Fruit fly (Drosophila melanogaster) whole organism, embryonic: ENCODE measurements around the gene armi.

Experiments
- Aef1 ChIP-seq: fragments of 200-800 bp; sonication (Bioruptor generic); IDR thresholded peaks from 3 replicates; pipeline ENCODE4 v1.3.6; 2022; ENCODE audit warnings: missing biosample characterization, missing genetic modification characterization
- Atf6 ChIP-seq: fragments of 200-800 bp; sonication (Bioruptor generic); IDR thresholded peaks from 2 replicates; pipeline ENCODE4 v1.3.6; 2022; ENCODE audit warnings: missing biosample characterization, missing genetic modification characterization
- BEAF-32 ChIP-seq: fragments of 200-800 bp; sonication (Bioruptor generic); optimal IDR thresholded peaks from 3 replicates; lab custom pipeline; 2017; ENCODE audit warnings: missing biosample characterization, missing genetic modification characterization, mild to moderate bottlenecking, moderate library complexity, missing genetic modification reagents
- Bteb2 ChIP-seq: fragments of 200-800 bp; sonication (Bioruptor generic); optimal IDR thresholded peaks from 2 replicates; lab custom pipeline; 2016; ENCODE audit warnings: missing biosample characterization, missing genetic modification characterization
- CG10565 ChIP-seq: fragments of 200-800 bp; sonication (Bioruptor generic); optimal IDR thresholded peaks from 3 replicates; lab custom pipeline; 2016; ENCODE audit warnings: missing biosample characterization, mild to moderate bottlenecking, missing genetic modification characterization
- CG10959 ChIP-seq: fragments of 200-800 bp; sonication (Bioruptor generic); IDR thresholded peaks from 2 replicates; pipeline ENCODE4 v1.3.6; 2022; ENCODE audit warnings: missing biosample characterization, missing genetic modification characterization
- CG11093 ChIP-seq: fragments of 200-800 bp; sonication (Bioruptor generic); IDR thresholded peaks from 3 replicates; pipeline ENCODE4 v1.3.6; 2022; ENCODE audit warnings: missing biosample characterization, missing genetic modification characterization
- CG11504 ChIP-seq: fragments of 200-800 bp; sonication (Bioruptor generic); optimal IDR thresholded peaks from 3 replicates; lab custom pipeline; 2019; ENCODE audit warnings: missing biosample characterization, mild to moderate bottlenecking, missing genetic modification characterization, moderate library complexity
- CG12391 ChIP-seq: fragments of 200-800 bp; sonication (Bioruptor generic); optimal IDR thresholded peaks from 3 replicates; lab custom pipeline; 2018; ENCODE audit warnings: missing biosample characterization, mild to moderate bottlenecking, missing genetic modification characterization, moderate library complexity
- CG14667 ChIP-seq: fragments of 200-800 bp; sonication (Bioruptor generic); IDR thresholded peaks from 2 replicates; pipeline ENCODE4 v1.3.6; 2022; ENCODE audit warnings: missing biosample characterization, missing genetic modification characterization
- CG14710 ChIP-seq: fragments of 200-800 bp; sonication (Bioruptor generic); optimal IDR thresholded peaks from 3 replicates; lab custom pipeline; 2019; ENCODE audit warnings: missing biosample characterization, mild to moderate bottlenecking, missing genetic modification characterization, moderate library complexity
- CG15073 ChIP-seq: fragments of 200-800 bp; sonication (Bioruptor generic); optimal IDR thresholded peaks from 2 replicates; lab custom pipeline; 2016; ENCODE audit warnings: missing biosample characterization, missing genetic modification characterization
- CG15479 ChIP-seq: fragments of 200-800 bp; sonication (Bioruptor generic); optimal IDR thresholded peaks from 3 replicates; lab custom pipeline; 2019; ENCODE audit warnings: missing biosample characterization, mild to moderate bottlenecking, missing genetic modification characterization, moderate library complexity
- CG15514 ChIP-seq: fragments of 200-800 bp; sonication (Bioruptor generic); optimal IDR thresholded peaks from 3 replicates; lab custom pipeline; 2017; ENCODE audit warnings: missing biosample characterization, missing genetic modification characterization, mild to moderate bottlenecking, moderate library complexity, missing genetic modification reagents
- CG16863 ChIP-seq: fragments of 200-800 bp; sonication (Bioruptor generic); optimal IDR thresholded peaks from 3 replicates; lab custom pipeline; 2016; ENCODE audit warnings: missing biosample characterization, missing genetic modification characterization
- CG18619 ChIP-seq: fragments of 200-800 bp; sonication (Bioruptor generic); optimal IDR thresholded peaks from 3 replicates; lab custom pipeline; 2017; ENCODE audit warnings: missing biosample characterization, mild to moderate bottlenecking, missing genetic modification characterization
- CG18764 ChIP-seq: fragments of 200-800 bp; sonication (Bioruptor generic); optimal IDR thresholded peaks from 3 replicates; lab custom pipeline; 2016; ENCODE audit warnings: missing biosample characterization, missing genetic modification characterization
- CG3163 ChIP-seq: fragments of 200-800 bp; sonication (Bioruptor generic); optimal IDR thresholded peaks from 3 replicates; lab custom pipeline; 2016; ENCODE audit warnings: missing biosample characterization, missing genetic modification characterization
- CG3726 ChIP-seq: fragments of 200-800 bp; sonication (Bioruptor generic); IDR thresholded peaks from 3 replicates; pipeline ENCODE4, ENCODE4 v1.3.6; 2022; ENCODE audit warnings: missing biosample characterization, missing genetic modification characterization
- CG6791 ChIP-seq: fragments of 200-800 bp; sonication (Bioruptor generic); IDR thresholded peaks from 3 replicates; pipeline ENCODE4 v1.3.6; 2022; ENCODE audit warnings: missing biosample characterization, missing genetic modification characterization; ENCODE audit not compliant: partially characterized antibody
- CG8765 ChIP-seq: fragments of 200-800 bp; sonication (Bioruptor generic); IDR thresholded peaks from 2 replicates; pipeline ENCODE4 v1.3.6; 2022; ENCODE audit warnings: missing biosample characterization, missing genetic modification characterization
- CTCF ChIP-seq: fragments of 200-800 bp; sonication (Bioruptor generic); optimal IDR thresholded peaks from 2 replicates; lab custom pipeline; 2017; ENCODE audit warnings: missing biosample characterization, mild to moderate bottlenecking, missing genetic modification characterization, moderate library complexity
- Chrac-16 ChIP-seq: fragments of 200-800 bp; sonication (Bioruptor generic); optimal IDR thresholded peaks from 3 replicates; lab custom pipeline; 2016; ENCODE audit warnings: missing biosample characterization, missing genetic modification characterization
- D19A ChIP-seq: fragments of 200-800 bp; optimal IDR thresholded peaks from 3 replicates; lab custom pipeline; 2019; ENCODE audit warnings: missing biosample characterization, mild to moderate bottlenecking, missing genetic modification characterization, moderate library complexity
- E2f1 ChIP-seq: fragments of 200-800 bp; sonication (Bioruptor generic); IDR thresholded peaks from 2 replicates; pipeline ENCODE4 v1.3.6; 2022; ENCODE audit warnings: missing biosample characterization, missing genetic modification characterization
- E2f2 ChIP-seq: fragments of 200-800 bp; sonication (Bioruptor generic); IDR thresholded peaks from 2 replicates; pipeline ENCODE4 v1.3.6; 2022; ENCODE audit warnings: missing biosample characterization, missing genetic modification characterization
- Gsc ChIP-seq: fragments of 200-800 bp; sonication (Bioruptor generic); IDR thresholded peaks from 2 replicates; pipeline ENCODE4 v1.3.6; 2022; ENCODE audit warnings: missing biosample characterization, missing genetic modification characterization
- HLHmδ ChIP-seq: fragments of 200-800 bp; sonication (Bioruptor generic); optimal IDR thresholded peaks from 2 replicates; lab custom pipeline; 2018; ENCODE audit warnings: missing biosample characterization, mild to moderate bottlenecking, missing genetic modification characterization, moderate library complexity
- Hr78 ChIP-seq, 2 experiments: fragments of 200-800 bp in 1 of 2; fragments of >200 bp in 1 of 2; sonication (Bioruptor generic) in 1 of 2; optimal IDR thresholded peaks; 2 replicates each; lab custom pipeline; 2017 to 2019; ENCODE audit warnings: missing biosample characterization in 2 of 2, missing genetic modification characterization in 2 of 2, mild to moderate bottlenecking in 1 of 2, moderate library complexity in 1 of 2
- Nf-YC ChIP-seq: fragments of 200-800 bp; optimal IDR thresholded peaks from 3 replicates; lab custom pipeline; 2019; ENCODE audit warnings: missing biosample characterization, mild to moderate bottlenecking, missing genetic modification characterization, moderate library complexity
- Spps ChIP-seq: fragments of 200-800 bp; sonication (Bioruptor generic); optimal IDR thresholded peaks from 2 replicates; lab custom pipeline; 2018; ENCODE audit warnings: missing biosample characterization, mild to moderate bottlenecking, missing genetic modification characterization
- ab ChIP-seq: fragments of 200-800 bp; sonication (Bioruptor generic); optimal IDR thresholded peaks from 2 replicates; lab custom pipeline; 2016; ENCODE audit warnings: missing biosample characterization, missing genetic modification characterization
- ac ChIP-seq: fragments of 200-800 bp; sonication (Bioruptor generic); optimal IDR thresholded peaks from 3 replicates; lab custom pipeline; 2017; ENCODE audit warnings: missing biosample characterization, mild to moderate bottlenecking, missing genetic modification characterization
- aop ChIP-seq: fragments of 200-800 bp; sonication (Bioruptor generic); IDR thresholded peaks from 2 replicates; pipeline ENCODE4 v1.3.6; 2022; ENCODE audit warnings: missing biosample characterization, missing genetic modification characterization
- bsh ChIP-seq, 2 experiments: fragments of 200-800 bp; sonication (Bioruptor generic); optimal IDR thresholded peaks; 2 replicates each; lab custom pipeline; 2017 to 2018; ENCODE audit warnings: mild to moderate bottlenecking in 2 of 2, missing biosample characterization in 2 of 2, missing genetic modification characterization in 2 of 2, moderate library complexity in 1 of 2
- crol ChIP-seq: fragments of 200-800 bp; sonication (Bioruptor generic); IDR thresholded peaks from 2 replicates; pipeline ENCODE4 v1.3.6; 2022; ENCODE audit warnings: missing biosample characterization, missing genetic modification characterization
- ftz-f1 ChIP-seq: fragments of 200-800 bp; sonication (Bioruptor generic); optimal IDR thresholded peaks from 2 replicates; lab custom pipeline; 2016; ENCODE audit warnings: missing biosample characterization, missing genetic modification characterization
- grau ChIP-seq: fragments of 200-800 bp; optimal IDR thresholded peaks from 3 replicates; lab custom pipeline; 2019; ENCODE audit warnings: missing biosample characterization, mild to moderate bottlenecking, missing genetic modification characterization, moderate library complexity
- grn ChIP-seq: fragments of 200-800 bp; sonication (Bioruptor generic); optimal IDR thresholded peaks from 3 replicates; lab custom pipeline; 2017; ENCODE audit warnings: missing biosample characterization, missing genetic modification characterization
- gro ChIP-seq: fragments of 200-800 bp; sonication (Bioruptor generic); optimal IDR thresholded peaks from 2 replicates; lab custom pipeline; 2016; ENCODE audit warnings: missing biosample characterization, missing genetic modification characterization
- kah ChIP-seq: fragments of 200-800 bp; sonication (Bioruptor generic); optimal IDR thresholded peaks from 2 replicates; lab custom pipeline; 2018; ENCODE audit warnings: missing biosample characterization, mild to moderate bottlenecking, missing genetic modification characterization
- klu ChIP-seq: fragments of 200-800 bp; sonication (Bioruptor generic); IDR thresholded peaks from 2 replicates; pipeline ENCODE4 v1.3.6; 2022; ENCODE audit warnings: missing biosample characterization, missing genetic modification characterization
- nau ChIP-seq: fragments of 200-800 bp; sonication (Bioruptor generic); optimal IDR thresholded peaks from 3 replicates; lab custom pipeline; 2017; ENCODE audit warnings: missing biosample characterization, mild to moderate bottlenecking, missing genetic modification characterization, missing genetic modification reagents
- pnt ChIP-seq: fragments of 200-800 bp; sonication (Bioruptor generic); optimal IDR thresholded peaks from 3 replicates; lab custom pipeline; 2016; ENCODE audit warnings: missing biosample characterization, missing genetic modification characterization
- prd ChIP-seq, 3 experiments: fragments of >200 bp in 2 of 3; fragments of 200-800 bp in 1 of 3; sonication (Bioruptor generic) in 1 of 3; optimal IDR thresholded peaks in 2 of 3; IDR thresholded peaks in 1 of 3; 2 replicates in 2 of 3; 3 replicates in 1 of 3; pipeline versions ENCODE4 v1.3.6 to Lab custom; 2017 to 2022; ENCODE audit warnings: missing biosample characterization in 1 of 3, missing genetic modification characterization in 1 of 3
- seq ChIP-seq: fragments of 200-800 bp; sonication (Bioruptor generic); IDR thresholded peaks from 2 replicates; pipeline ENCODE4 v1.3.6; 2022; ENCODE audit warnings: missing biosample characterization, missing genetic modification characterization
- sr ChIP-seq: fragments of 200-800 bp; sonication (Bioruptor generic); IDR thresholded peaks from 3 replicates; pipeline ENCODE4 v1.3.6; 2022; ENCODE audit warnings: missing biosample characterization, missing genetic modification characterization
- sug ChIP-seq: fragments of 200-800 bp; optimal IDR thresholded peaks from 2 replicates; lab custom pipeline; 2019; ENCODE audit warnings: missing biosample characterization, mild to moderate bottlenecking, missing genetic modification characterization, moderate library complexity
- tin ChIP-seq: fragments of 200-800 bp; sonication (Bioruptor generic); optimal IDR thresholded peaks from 3 replicates; lab custom pipeline; 2016; ENCODE audit warnings: missing biosample characterization, missing genetic modification characterization

armi gene

DNA sequence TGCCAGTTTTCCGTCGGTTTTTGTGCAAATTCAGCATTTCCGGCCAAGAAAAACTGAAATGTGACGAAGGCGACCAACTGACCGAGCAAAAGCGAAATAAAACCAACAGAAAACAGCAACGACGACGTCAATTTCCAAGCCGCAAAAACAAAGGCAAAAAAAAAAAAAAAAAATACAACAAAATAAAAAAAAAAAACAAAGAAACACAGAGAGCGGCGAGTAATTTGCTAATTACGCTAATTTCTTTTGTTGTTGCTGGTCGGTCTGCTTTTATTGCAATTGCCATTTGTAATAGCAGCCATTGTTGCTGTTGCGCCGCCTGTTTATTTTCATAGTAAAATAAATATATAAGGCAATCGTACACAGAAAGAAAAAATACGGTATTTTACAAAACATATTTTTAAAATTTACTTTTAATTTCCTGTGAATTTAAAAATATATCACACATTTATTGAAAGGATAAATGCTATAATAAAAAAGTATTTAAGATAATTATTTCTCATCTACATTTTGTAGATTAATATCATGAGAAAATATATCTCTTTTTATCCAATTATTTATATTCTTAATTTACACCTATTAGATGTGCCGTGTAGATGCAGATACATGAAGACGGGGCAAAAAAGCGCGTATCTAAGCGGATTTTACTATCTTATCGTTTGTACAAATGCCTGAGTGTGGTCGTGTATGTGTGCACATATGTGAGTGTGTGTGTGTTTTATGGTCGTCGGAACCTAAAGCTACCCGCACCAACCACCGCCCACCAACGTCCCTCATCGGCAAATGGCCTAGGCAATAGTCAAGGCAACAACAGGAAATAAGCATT is 24.1 kb upstream of the armi start (continued):
- TF ChIP-seq CG18764 (no peak), E2f1 (GFP tag; lab: Robert Waterston, UW) (peak; percentile 29; the same call in 1 of the 2 replicates), CG11093 (GFP tag; lab: Robert Waterston, UW) (no peak), crol (GFP tag; lab: Robert Waterston, UW) (peak; percentile 85), CG15479 (GFP tag; lab: Kevin White, UChicago) (no peak), CG8765 (GFP tag; lab: Robert Waterston, UW) (no peak), grn (GFP tag; lab: Kevin White, UChicago) (peak; percentile 39), CG15514 (GFP tag; lab: Kevin White, UChicago) (no peak), sr (peak; percentile 86), CG14667 (GFP tag; lab: Robert Waterston, UW) (0 out of 2 replicates have a peak, but pooled peaks have one; percentile 36), CG10959 (GFP tag; lab: Robert Waterston, UW) (no peak), CG15073 (GFP tag; lab: Kevin White, UChicago) (no peak), bsh (GFP tag; optimal IDR thresholded peaks at IDR 0.05; lab: Kevin White, UChicago) (peak in 1 of 2 experiments; percentile 27), CG14710 (tag; lab: Kevin White, UChicago) (peak; percentile 7), CG16863 (GFP tag; lab: Kevin White, UChicago) (no peak), sug (tag; lab: Kevin White, UChicago) (peak; percentile 67), BEAF-32 (GFP tag; lab: Kevin White, UChicago) (no peak), tin (no peak), Bteb2 (GFP tag; lab: Kevin White, UChicago) (no peak), CG6791 (no peak), grau (tag; lab: Kevin White, UChicago) (peak; percentile 80), seq (peak; percentile 34; the same call in 1 of the 2 replicates), ab (GFP tag; lab: Kevin White, UChicago) (no peak), gro (no peak), ftz-f1 (GFP tag; lab: Kevin White, UChicago) (peak; percentile 64), ac (GFP tag; lab: Kevin White, UChicago) (no peak), Gsc (GFP tag; lab: Robert Waterston, UW) (no peak), CG3726 (GFP tag; lab: Robert Waterston, UW) (no peak), E2f2 (peak; percentile 36; the same call in 1 of the 2 replicates), klu (GFP tag; lab: Robert Waterston, UW) (no peak; the same call in 1 of the 2 replicates), kah (no peak), nau (GFP tag; lab: Kevin White, UChicago) (no peak), CG3163 (GFP tag; lab: Kevin White, UChicago) (no peak), CTCF (GFP tag; lab: Kevin White, UChicago) (no peak), aop (GFP tag; lab: Robert Waterston, UW) (peak; percentile 62; the same call in 1 of the 2 replicates), Nf-YC (peak; percentile 17), HLHmδ (GFP tag; lab: Kevin White, UChicago) (no peak), D19A (tag; lab: Kevin White, UChicago) (peak; percentile 40), CG18619 (GFP tag; lab: Kevin White, UChicago) (peak; percentile 51), Spps (no peak), CG12391 (tag; lab: Kevin White, UChicago) (peak; percentile 71), CG11504 (tag; lab: Kevin White, UChicago) (peak; percentile 79), prd (optimal IDR thresholded peaks at IDR 0.05; lab: Kevin White, UChicago) (no peak), prd (GFP tag; IDR thresholded peaks at IDR 0.05; lab: Robert Waterston, UW) (peak; percentile 53), pnt (GFP tag; lab: Kevin White, UChicago) (no peak), Aef1 (GFP tag; lab: Robert Waterston, UW) (0 out of 3 replicates have a peak, but pooled peaks have one; percentile 16), Chrac-16 (GFP tag; lab: Kevin White, UChicago) (no peak), CG10565 (GFP tag; lab: Kevin White, UChicago) (no peak), Atf6 (GFP tag; lab: Robert Waterston, UW) (peak; percentile 58; the same call in 1 of the 2 replicates), Hr78 (GFP tag; optimal IDR thresholded peaks at IDR 0.05; lab: Kevin White, UChicago) (no peak)
